Worm (Caenorhabditis elegans) whole organism, mixed stage, embryonic: Measurements from ENCODE around the gene D2096.13.
A peak's percentile ranks its signal among the peaks of the same experiment; 100 is the strongest.
"Not testable (repeated sequence)": the region's sequence is repeated elsewhere in the genome, so short reads cannot be mapped to it uniquely, and the experiment has no call there.

Source experiments
- M03D4.4 ChIP-seq: sonication (generic microtip); optimal IDR thresholded peaks from 2 replicates; lab custom pipeline; 2017; ENCODE audit warnings: mild to moderate bottlenecking, missing genetic modification characterization, missing compliant biosample characterization
- bed-3 ChIP-seq: fragments of 200-800 bp; sonication (Bioruptor generic); optimal IDR thresholded peaks from 3 replicates; lab custom pipeline; 2018; ENCODE audit warnings: mild to moderate bottlenecking, missing genetic modification characterization, moderate library complexity, missing compliant biosample characterization
- blmp-1 ChIP-seq: fragments of 150-350 bp; optimal IDR thresholded peaks from 2 replicates; lab custom pipeline; 2014; ENCODE audit warnings: missing biosample characterization, missing genetic modification characterization
- ceh-39 ChIP-seq: fragments of 150-350 bp; optimal IDR thresholded peaks from 2 replicates; lab custom pipeline; 2014; ENCODE audit warnings: missing biosample characterization, missing genetic modification characterization
- ces-1 ChIP-seq: fragments of 150-350 bp; optimal IDR thresholded peaks from 2 replicates; lab custom pipeline; 2014; ENCODE audit warnings: missing biosample characterization, missing genetic modification reagents, missing genetic modification characterization
- drap-1 ChIP-seq: fragments of 200-800 bp; sonication (Bioruptor generic); optimal IDR thresholded peaks from 3 replicates; lab custom pipeline; 2018; ENCODE audit warnings: mild to moderate bottlenecking, missing genetic modification characterization, missing compliant biosample characterization
- elt-3 ChIP-seq: fragments of 150-350 bp; optimal IDR thresholded peaks from 2 replicates; lab custom pipeline; 2014; ENCODE audit warnings: missing biosample characterization, missing genetic modification characterization
- flh-1 ChIP-seq: fragments of 200-800 bp; sonication (Bioruptor generic); optimal IDR thresholded peaks from 2 replicates; lab custom pipeline; 2018; ENCODE audit warnings: mild to moderate bottlenecking, missing genetic modification characterization, moderate library complexity, missing compliant biosample characterization
- ham-2 ChIP-seq: fragments of 200-800 bp; sonication (Bioruptor generic); optimal IDR thresholded peaks from 2 replicates; lab custom pipeline; 2018; ENCODE audit warnings: mild to moderate bottlenecking, missing genetic modification characterization, missing compliant biosample characterization
- hlh-1 ChIP-seq: fragments of 150-350 bp; optimal IDR thresholded peaks from 2 replicates; lab custom pipeline; 2014; ENCODE audit warnings: missing biosample characterization, missing genetic modification reagents, missing genetic modification characterization
- lin-13 ChIP-seq: fragments of 150-350 bp; optimal IDR thresholded peaks from 2 replicates; lab custom pipeline; 2014; ENCODE audit warnings: missing biosample characterization, missing genetic modification characterization
- lin-32 ChIP-seq: fragments of 200-800 bp; sonication (Bioruptor generic); optimal IDR thresholded peaks from 2 replicates; lab custom pipeline; 2018; ENCODE audit warnings: mild to moderate bottlenecking, missing genetic modification characterization, missing compliant biosample characterization
- lsy-2 ChIP-seq: fragments of 150-350 bp; optimal IDR thresholded peaks from 2 replicates; lab custom pipeline; 2014; ENCODE audit warnings: missing biosample characterization, missing genetic modification characterization
- mep-1 ChIP-seq: fragments of 150-350 bp; optimal IDR thresholded peaks from 2 replicates; lab custom pipeline; 2017; ENCODE audit warnings: missing biosample characterization, missing genetic modification reagents, missing genetic modification characterization, inconsistent platforms
- mls-2 ChIP-seq: sonication (generic microtip); optimal IDR thresholded peaks from 2 replicates; lab custom pipeline; 2016; ENCODE audit warnings: mild to moderate bottlenecking, missing genetic modification characterization, moderate library complexity, missing compliant biosample characterization
- nhr-12 ChIP-seq: fragments of 150-350 bp; optimal IDR thresholded peaks from 2 replicates; lab custom pipeline; 2014; ENCODE audit warnings: missing biosample characterization, missing genetic modification characterization
- nhr-237 ChIP-seq: fragments of 150-350 bp; optimal IDR thresholded peaks from 2 replicates; lab custom pipeline; 2014; ENCODE audit warnings: missing biosample characterization, missing genetic modification characterization
- nhr-28 ChIP-seq: fragments of 150-350 bp; optimal IDR thresholded peaks from 2 replicates; lab custom pipeline; 2014; ENCODE audit warnings: missing biosample characterization, missing genetic modification characterization
- nhr-76 ChIP-seq: sonication (generic microtip); optimal IDR thresholded peaks from 2 replicates; lab custom pipeline; 2017; ENCODE audit warnings: missing biosample characterization, missing genetic modification characterization
- pha-4 ChIP-seq: fragments of 150-350 bp; optimal IDR thresholded peaks from 2 replicates; lab custom pipeline; 2018; ENCODE audit warnings: missing biosample characterization, missing genetic modification reagents, missing genetic modification characterization
- sem-2 ChIP-seq: fragments of 200-800 bp; sonication (Bioruptor generic); optimal IDR thresholded peaks from 2 replicates; lab custom pipeline; 2018; ENCODE audit warnings: mild to moderate bottlenecking, missing genetic modification characterization, missing compliant biosample characterization
- tbx-8 ChIP-seq: fragments of 200-800 bp; sonication (Bioruptor generic); optimal IDR thresholded peaks from 2 replicates; lab custom pipeline; 2018; ENCODE audit warnings: mild to moderate bottlenecking, missing genetic modification characterization, moderate library complexity, missing compliant biosample characterization
- unc-120 ChIP-seq: sonication (generic microtip); optimal IDR thresholded peaks from 2 replicates; lab custom pipeline; 2017; ENCODE audit warnings: missing genetic modification characterization, missing compliant biosample characterization; ENCODE audit not compliant: poor library complexity, severe bottlenecking
- unc-39 ChIP-seq: fragments of 150-350 bp; optimal IDR thresholded peaks from 2 replicates; lab custom pipeline; 2014; ENCODE audit warnings: missing biosample characterization, missing genetic modification characterization
- unc-62 ChIP-seq: fragments of 150-350 bp; optimal IDR thresholded peaks from 2 replicates; lab custom pipeline; 2014; ENCODE audit warnings: missing biosample characterization, missing genetic modification reagents, missing genetic modification characterization
- zip-8 ChIP-seq: fragments of 150-350 bp; optimal IDR thresholded peaks from 2 replicates; lab custom pipeline; 2014; ENCODE audit warnings: missing biosample characterization, missing genetic modification characterization
- ztf-11 ChIP-seq: fragments of 150-350 bp; optimal IDR thresholded peaks from 2 replicates; lab custom pipeline; 2014; ENCODE audit warnings: missing biosample characterization, missing genetic modification characterization

Gene D2096.13

ce11 chrIV:8359716-8360407 is 1.5 kb upstream of the D2096.13 start, which contains the start of gene D2096.5:
TSS of gene D2096.5 (minus strand) at chrIV:8359766.
- TF ChIP-seq ces-1 (GFP tag; lab: Kevin White, UChicago) (peak; percentile 89), nhr-237 (tag; lab: Kevin White, UChicago) (peak; percentile 2), mep-1 (tag; lab: Kevin White, UChicago) (peak; percentile 27), elt-3 (tag; lab: Kevin White, UChicago) (no peak)

- TF ChIP-seq mep-1 (tag; lab: Kevin White, UChicago) (no peak), ceh-39 (no peak), drap-1 (GFP tag; lab: Kevin White, UChicago) (no peak), hlh-1 (tag; lab: Kevin White, UChicago) (no peak), nhr-12 (tag; lab: Kevin White, UChicago) (no peak), elt-3 (tag; lab: Kevin White, UChicago) (no peak), ztf-11 (tag; lab: Kevin White, UChicago) (no peak), lsy-2 (no peak), nhr-237 (tag; lab: Kevin White, UChicago) (no peak)
- TF ChIP-seq, all 35 proteins: peak for 0
Observed at ce11 chrIV:8357299-8357698, 1.1 kb downstream of the D2096.13 start.

- TF ChIP-seq nhr-28 (tag; lab: Kevin White, UChicago) (no peak), lin-13 (no peak)
- TF ChIP-seq, all 35 proteins: peak for 0
Observed at ce11 chrIV:8355592-8355991, 2.8 kb downstream of the D2096.13 start, which contains the start of the genes F17E9.2 and col-116. TSS of gene F17E9.2 (plus strand) at chrIV:8355892. TSS of gene col-116 (plus strand) at chrIV:8355906.

- no peak for TF ChIP-seq M03D4.4 (tag; lab: Kevin White, UChicago)
- no peak for TF ChIP-seq nhr-12 (tag; lab: Kevin White, UChicago)
- TF ChIP-seq nhr-76 (tag; lab: Kevin White, UChicago): no peak
- TF ChIP-seq ham-2 (GFP tag; lab: Kevin White, UChicago): no peak
- no peak for TF ChIP-seq bed-3 (GFP tag; lab: Kevin White, UChicago)
- no peak for TF ChIP-seq lin-13
- TF ChIP-seq blmp-1 (tag; lab: Kevin White, UChicago): no peak
- no peak for TF ChIP-seq nhr-237 (tag; lab: Kevin White, UChicago)
- TF ChIP-seq mls-2 (tag; lab: Kevin White, UChicago): no peak
- TF ChIP-seq lsy-2: no peak
- no peak for TF ChIP-seq sem-2 (GFP tag; lab: Kevin White, UChicago)
- TF ChIP-seq tbx-8: no peak
- no peak for TF ChIP-seq zip-8
- TF ChIP-seq unc-39 (tag; lab: Kevin White, UChicago): no peak
- no peak for TF ChIP-seq ces-1 (GFP tag; lab: Kevin White, UChicago)
- no peak for TF ChIP-seq pha-4 (tag; lab: Kevin White, UChicago)
- no peak for TF ChIP-seq mep-1 (tag; lab: Kevin White, UChicago)
- no peak for TF ChIP-seq unc-62 (GFP tag; lab: Kevin White, UChicago)
- no peak for TF ChIP-seq lin-32
Observed at ce11 chrIV:8354572-8354971, 3.8 kb downstream of the D2096.13 start, which contains the start of gene F17E9.3. TSS of gene F17E9.3 (plus strand) at chrIV:8354872.

- TF ChIP-seq blmp-1 (tag; lab: Kevin White, UChicago); unc-62 (GFP tag; lab: Kevin White, UChicago); sem-2 (GFP tag; lab: Kevin White, UChicago): not testable (repeated sequence)
Observed at ce11 chrIV:8352036-8352435, 6.4 kb downstream of the D2096.13 start, which contains the start of gene F17E9.16. TSS of gene F17E9.16 (plus strand) at chrIV:8352336.

- no peak for TF ChIP-seq flh-1 (GFP tag; lab: Kevin White, UChicago)
- TF ChIP-seq unc-120 (tag; lab: Kevin White, UChicago): no peak
Observed at ce11 chrIV:8348073-8348472, 10.3 kb downstream of the D2096.13 start, which contains the start of gene F17E9.4. TSS of gene F17E9.4 (plus strand) at chrIV:8348373.
